Fruit fly (Drosophila melanogaster): Measurements from ENCODE around the gene CG11983.

- TF ChIP-seq h (GFP tag; optimal IDR thresholded peaks at IDR 0.05) (no peak), jim (GFP tag; optimal IDR thresholded peaks at IDR 0.05) (no peak), sage (GFP tag; optimal IDR thresholded peaks at IDR 0.05) (no peak), ey (GFP tag; optimal IDR thresholded peaks at IDR 0.05) (no peak), dsf (GFP tag; optimal IDR thresholded peaks at IDR 0.05; ENCODE audit: borderline replicate concordance) (no peak), Abd-B (GFP tag; optimal IDR thresholded peaks at IDR 0.05) (no peak), tai (GFP tag; optimal IDR thresholded peaks at IDR 0.05) (no peak), Myc (optimal IDR thresholded peaks at IDR 0.05) (no peak), br (GFP tag; optimal IDR thresholded peaks at IDR 0.05) (no peak)
Observed at dm6 chr3R:9003600-9004223, 4.4 kb upstream of the CG11983 start, which contains the start of the genes CG31100 and CG11980.
